Worm (Caenorhabditis elegans) whole organism, young adult: Measurements from ENCODE around the gene ZK418.6.

Source experiments
- C17E4.6 ChIP-seq: fragments of 200-800 bp; sonication (Bioruptor generic); IDR thresholded peaks from 2 replicates; pipeline ENCODE4 v1.3.6; 2022; ENCODE audit warnings: missing genetic modification reagents, missing genetic modification characterization, missing compliant biosample characterization
- F23B12.7 ChIP-seq: sonication (generic microtip); optimal IDR thresholded peaks from 2 replicates; lab custom pipeline; 2017; ENCODE audit warnings: missing genetic modification characterization, mild to moderate bottlenecking, missing compliant biosample characterization, antibody characterized with exemption, moderate library complexity; ENCODE audit not compliant: insufficient read depth
- F33H1.4 ChIP-seq: fragments of 200-800 bp; sonication (Bioruptor generic); IDR thresholded peaks from 2 replicates; pipeline ENCODE4 v1.3.6; 2022; ENCODE audit warnings: missing genetic modification reagents, missing genetic modification characterization, missing compliant biosample characterization
- F49E8.2 ChIP-seq: sonication (generic microtip); optimal IDR thresholded peaks from 3 replicates; lab custom pipeline; 2017; ENCODE audit warnings: missing genetic modification characterization, mild to moderate bottlenecking, missing compliant biosample characterization, antibody characterized with exemption, moderate library complexity; ENCODE audit not compliant: insufficient read depth
- F55B11.4 ChIP-seq: sonication (generic microtip); optimal IDR thresholded peaks from 2 replicates; lab custom pipeline; 2016; ENCODE audit warnings: missing compliant biosample characterization, missing genetic modification characterization, borderline replicate concordance; ENCODE audit not compliant: insufficient read depth
- F57C9.4 ChIP-seq: sonication (generic microtip); optimal IDR thresholded peaks from 2 replicates; lab custom pipeline; 2017; ENCODE audit warnings: mild to moderate bottlenecking, missing genetic modification characterization, missing compliant biosample characterization
- K11D2.4 ChIP-seq: fragments of 200-800 bp; sonication (Bioruptor generic); IDR thresholded peaks from 2 replicates; pipeline ENCODE4 v1.3.6; 2022; ENCODE audit warnings: missing genetic modification reagents, missing genetic modification characterization, missing compliant biosample characterization
- T26A5.8 ChIP-seq: sonication (generic microtip); optimal IDR thresholded peaks from 2 replicates; lab custom pipeline; 2016; ENCODE audit warnings: missing genetic modification characterization, missing compliant biosample characterization
- Y67H2A.10 ChIP-seq: fragments of 200-800 bp; sonication (Bioruptor generic); conservative IDR thresholded peaks from 2 replicates; pipeline ENCODE4 v1.3.6; 2022; ENCODE audit warnings: missing genetic modification reagents, missing genetic modification characterization, missing compliant biosample characterization
- akir-1 ChIP-seq: fragments of 200-800 bp; sonication (Bioruptor generic); optimal IDR thresholded peaks from 2 replicates; lab custom pipeline; 2018; ENCODE audit warnings: mild to moderate bottlenecking, missing genetic modification characterization, moderate library complexity, missing compliant biosample characterization
- attf-3 ChIP-seq: fragments of 200-800 bp; sonication (Bioruptor generic); conservative IDR thresholded peaks from 2 replicates; pipeline ENCODE4 v1.3.6; 2022; ENCODE audit warnings: missing genetic modification reagents, missing genetic modification characterization, missing compliant biosample characterization
- cebp-1 ChIP-seq, 2 experiments: fragments of 200-800 bp in 1 of 2; sonication (Bioruptor generic) in 1 of 2; sonication (generic microtip) in 1 of 2; IDR thresholded peaks in 1 of 2; optimal IDR thresholded peaks in 1 of 2; 2 replicates each; pipeline versions ENCODE4 v1.3.6 to Lab custom; 2017 to 2022; ENCODE audit warnings: missing compliant biosample characterization in 2 of 2, missing genetic modification characterization in 2 of 2, mild to moderate bottlenecking in 1 of 2, missing genetic modification reagents in 1 of 2, moderate library complexity in 1 of 2
- cebp-2 ChIP-seq: fragments of 200-800 bp; sonication (Bioruptor generic); IDR thresholded peaks from 2 replicates; pipeline ENCODE4 v1.3.6; 2022; ENCODE audit warnings: missing genetic modification characterization, missing compliant biosample characterization
- ceh-27 ChIP-seq: fragments of 200-800 bp; sonication (Bioruptor generic); optimal IDR thresholded peaks from 2 replicates; lab custom pipeline; 2018; ENCODE audit warnings: mild to moderate bottlenecking, missing genetic modification characterization, moderate library complexity, missing compliant biosample characterization
- chd-7 ChIP-seq: sonication (generic microtip); optimal IDR thresholded peaks from 2 replicates; lab custom pipeline; 2016; ENCODE audit warnings: mild to moderate bottlenecking, missing genetic modification characterization, moderate library complexity, missing compliant biosample characterization
- die-1 ChIP-seq: sonication (generic microtip); optimal IDR thresholded peaks from 2 replicates; lab custom pipeline; 2016; ENCODE audit warnings: missing genotype, mild to moderate bottlenecking, missing genetic modification characterization, missing compliant biosample characterization
- ets-4 ChIP-seq: fragments of 200-800 bp; sonication (Bioruptor generic); optimal IDR thresholded peaks from 2 replicates; lab custom pipeline; 2018; ENCODE audit warnings: mild to moderate bottlenecking, missing genetic modification characterization, missing compliant biosample characterization
- hlh-12 ChIP-seq: sonication (generic microtip); optimal IDR thresholded peaks from 2 replicates; lab custom pipeline; 2016; ENCODE audit warnings: missing genetic modification characterization, missing compliant biosample characterization
- hmg-1.2 ChIP-seq: fragments of 200-800 bp; sonication (Bioruptor generic); IDR thresholded peaks from 2 replicates; pipeline ENCODE4 v1.3.6; 2022; ENCODE audit warnings: missing genetic modification reagents, missing genetic modification characterization, missing compliant biosample characterization
- hrde-1 ChIP-seq: sonication (generic microtip); optimal IDR thresholded peaks from 2 replicates; lab custom pipeline; 2016; ENCODE audit warnings: missing genetic modification characterization, mild to moderate bottlenecking, missing compliant biosample characterization, moderate library complexity, missing genotype, missing genetic modification reagents, borderline replicate concordance
- let-526 ChIP-seq: fragments of 200-800 bp; sonication (Bioruptor generic); IDR thresholded peaks from 2 replicates; pipeline ENCODE4 v1.3.6; 2022; ENCODE audit warnings: missing genetic modification reagents, missing genetic modification characterization, missing compliant biosample characterization
- lin-26 ChIP-seq: fragments of 200-800 bp; sonication (Bioruptor generic); IDR thresholded peaks from 2 replicates; pipeline ENCODE4 v1.3.6; 2022; ENCODE audit warnings: missing genetic modification reagents, missing genetic modification characterization, missing compliant biosample characterization
- lin-40 ChIP-seq: sonication (generic microtip); optimal IDR thresholded peaks from 2 replicates; lab custom pipeline; 2016; ENCODE audit warnings: missing genetic modification characterization, mild to moderate bottlenecking, missing compliant biosample characterization, missing genotype, missing genetic modification reagents
- madf-6 ChIP-seq: fragments of 200-800 bp; sonication (Bioruptor generic); IDR thresholded peaks from 2 replicates; pipeline ENCODE4 v1.3.6; 2022; ENCODE audit warnings: missing genetic modification reagents, missing genetic modification characterization, missing compliant biosample characterization
- madf-8 ChIP-seq: fragments of 200-800 bp; sonication (Bioruptor generic); conservative IDR thresholded peaks from 2 replicates; pipeline ENCODE4 v1.3.6; 2022; ENCODE audit warnings: missing genetic modification reagents, missing genetic modification characterization, missing compliant biosample characterization
- nfya-1 ChIP-seq: sonication (generic microtip); optimal IDR thresholded peaks from 2 replicates; lab custom pipeline; 2017; ENCODE audit warnings: antibody characterized with exemption, missing compliant biosample characterization, missing genetic modification characterization, borderline replicate concordance; ENCODE audit not compliant: insufficient read depth
- nhr-120 ChIP-seq: fragments of 200-800 bp; sonication (Bioruptor generic); IDR thresholded peaks from 2 replicates; pipeline ENCODE4 v1.3.6; 2022; ENCODE audit warnings: missing genetic modification characterization, missing compliant biosample characterization
- nhr-80 ChIP-seq: sonication (generic microtip); optimal IDR thresholded peaks from 2 replicates; lab custom pipeline; 2016; ENCODE audit warnings: missing genetic modification characterization, missing compliant biosample characterization
- pbrm-1 ChIP-seq: fragments of 200-800 bp; sonication (Bioruptor generic); IDR thresholded peaks from 2 replicates; pipeline ENCODE4 v1.3.6; 2022; ENCODE audit warnings: missing genetic modification reagents, missing genetic modification characterization, missing compliant biosample characterization
- pha-4 ChIP-seq: fragments of 150-350 bp; sonication (generic microtip); optimal IDR thresholded peaks from 2 replicates; lab custom pipeline; 2014; ENCODE audit warnings: missing biosample characterization, missing genetic modification reagents, missing genetic modification characterization
- rec-8 ChIP-seq, 2 experiments: sonication (generic microtip); optimal IDR thresholded peaks; 2 replicates each; lab custom pipeline; 2016; ENCODE audit warnings: mild to moderate bottlenecking in 2 of 2, missing genetic modification characterization in 2 of 2, missing genetic modification reagents in 2 of 2, missing genotype in 2 of 2, missing biosample characterization in 1 of 2, missing compliant biosample characterization in 1 of 2, moderate library complexity in 1 of 2
- snpc-3.4 ChIP-seq: sonication (generic microtip); optimal IDR thresholded peaks from 2 replicates; lab custom pipeline; 2017; ENCODE audit warnings: missing genetic modification characterization, mild to moderate bottlenecking, missing compliant biosample characterization, antibody characterized with exemption, moderate library complexity, missing genotype, missing genetic modification reagents
- somi-1 ChIP-seq: fragments of 200-800 bp; sonication (Bioruptor generic); optimal IDR thresholded peaks from 2 replicates; lab custom pipeline; 2018; ENCODE audit warnings: mild to moderate bottlenecking, missing genetic modification characterization, missing compliant biosample characterization
- sptf-2 ChIP-seq: fragments of 200-800 bp; sonication (Bioruptor generic); optimal IDR thresholded peaks from 2 replicates; lab custom pipeline; 2018; ENCODE audit warnings: mild to moderate bottlenecking, missing genetic modification characterization, missing compliant biosample characterization
- tbp1 ChIP-seq: fragments of 200-800 bp; sonication (Bioruptor generic); optimal IDR thresholded peaks from 2 replicates; lab custom pipeline; 2018; ENCODE audit warnings: mild to moderate bottlenecking, missing genetic modification characterization, missing compliant biosample characterization
- unc-62 ChIP-seq: fragments of 150-350 bp; optimal IDR thresholded peaks from 2 replicates; lab custom pipeline; 2014; ENCODE audit warnings: missing biosample characterization, missing genetic modification reagents, missing genetic modification characterization
- zfh-2 ChIP-seq: fragments of 200-800 bp; sonication (Bioruptor generic); conservative IDR thresholded peaks from 2 replicates; pipeline ENCODE4 v1.3.6; 2022; ENCODE audit warnings: missing genetic modification reagents, missing genetic modification characterization, missing compliant biosample characterization
- ztf-18 ChIP-seq: sonication (generic microtip); optimal IDR thresholded peaks from 2 replicates; lab custom pipeline; 2016; ENCODE audit warnings: missing genotype, mild to moderate bottlenecking, missing genetic modification characterization, missing compliant biosample characterization
- ztf-25 ChIP-seq: fragments of 200-800 bp; sonication (Bioruptor generic); IDR thresholded peaks from 2 replicates; pipeline ENCODE4 v1.3.6; 2022; ENCODE audit warnings: missing genetic modification reagents, missing genetic modification characterization, missing compliant biosample characterization
- ztf-26 ChIP-seq: sonication (generic microtip); optimal IDR thresholded peaks from 2 replicates; lab custom pipeline; 2017; ENCODE audit warnings: missing genetic modification characterization, missing compliant biosample characterization

The ZK418.6 gene

DNA sequence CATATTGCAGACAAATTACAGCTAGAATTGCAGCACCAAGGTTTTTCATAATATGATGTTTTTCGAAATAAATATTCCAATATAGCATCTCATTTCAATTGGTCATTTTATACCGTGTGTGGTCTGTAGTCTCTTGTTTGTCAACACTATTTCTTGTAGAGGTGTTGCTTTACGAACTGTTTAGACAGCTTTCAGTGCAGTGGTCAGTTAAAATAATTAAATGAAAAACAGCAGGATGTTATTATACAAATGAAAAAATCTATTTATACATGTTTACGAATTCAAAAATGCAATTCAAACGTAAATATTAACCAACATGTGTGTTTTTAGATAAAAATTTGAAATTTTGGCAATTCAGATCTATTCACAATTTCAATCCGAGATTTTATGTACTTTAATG is 33.2 kb upstream of the ZK418.6 start, which contains the start of gene B0280.7:
TSS of gene B0280.7 (minus strand) at position 101 of the 400 bp plus-strand sequence.
- TF ChIP-seq lin-26 (GFP tag; lab: Robert Waterston, UW) (0 out of 2 replicates have a peak, but pooled peaks have one; percentile 18), unc-62 (GFP tag; lab: Kevin White, UChicago) (no peak)

DNA sequence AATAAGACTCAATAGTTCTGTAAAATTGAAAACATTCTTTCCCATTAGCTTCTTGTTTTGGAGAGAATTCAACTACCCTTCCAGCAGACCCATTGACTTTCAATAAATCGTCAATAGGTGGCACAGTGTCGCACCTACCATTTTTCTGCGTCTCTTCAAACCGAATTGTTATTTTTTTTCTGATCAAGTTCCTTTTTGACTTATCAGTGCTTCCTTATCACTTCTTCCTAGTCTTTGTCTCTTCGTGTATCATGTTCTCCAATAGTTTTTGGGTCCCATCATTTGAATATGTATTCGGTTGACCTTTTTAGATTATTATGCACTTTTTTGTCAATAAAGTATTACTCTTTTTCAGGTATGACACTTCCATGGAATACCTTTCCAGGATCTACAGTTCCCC is 29.3 kb upstream of the ZK418.6 start, which contains the start of gene odd-1:
TSS of gene odd-1 (plus strand) at position 349 of the 400 bp plus-strand sequence.
- TF ChIP-seq F57C9.4 (tag; lab: Kevin White, UChicago) (no peak), nhr-80 (tag; lab: Kevin White, UChicago) (peak; percentile 39), let-526 (GFP tag; lab: Robert Waterston, UW) (no peak), unc-62 (GFP tag; lab: Kevin White, UChicago) (no peak), somi-1 (GFP tag; lab: Kevin White, UChicago) (no peak), attf-3 (GFP tag; lab: Robert Waterston, UW) (no peak), ztf-18 (tag; lab: Kevin White, UChicago) (no peak)
- TF ChIP-seq, all 124 proteins: peak for 1

- TF ChIP-seq cebp-1 (GFP tag; IDR thresholded peaks at IDR 0.05; lab: Robert Waterston, UW) (no peak), cebp-1 (tag; optimal IDR thresholded peaks at IDR 0.05; lab: Kevin White, UChicago) (peak; percentile 52), hrde-1 (tag; lab: Kevin White, UChicago) (no peak), nhr-80 (tag; lab: Kevin White, UChicago) (peak; percentile 67)
Observed at ce11 chrIII:7106854-7107253, 28.2 kb upstream of the ZK418.6 start.

DNA sequence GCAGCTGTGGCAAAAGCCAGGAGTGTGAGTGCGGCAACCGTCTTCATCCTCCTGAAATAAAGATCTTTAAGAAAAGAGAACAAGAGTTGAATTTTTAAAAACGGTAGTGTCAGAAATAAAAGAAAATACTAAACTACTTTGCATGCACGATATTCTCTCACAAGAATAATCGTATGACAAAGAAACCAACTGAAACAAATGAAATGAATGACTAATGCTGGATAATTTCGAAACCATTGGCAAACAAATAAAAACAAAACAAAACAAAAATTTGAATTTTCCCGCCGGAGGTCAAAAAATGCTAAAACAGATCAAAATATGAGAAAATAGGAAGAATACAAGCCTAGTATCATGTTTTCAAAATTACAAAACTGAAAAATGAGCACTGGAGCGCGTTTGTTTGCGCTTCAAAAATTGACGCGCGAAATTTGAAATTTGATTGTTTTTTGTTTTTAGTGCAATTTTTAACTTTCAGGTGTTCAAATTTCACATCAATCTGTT is 25.4 kb upstream of the ZK418.6 start, which contains the start of gene cpg-2:
TSS of gene cpg-2 (minus strand) at position 51 of the 501 bp plus-strand sequence.
- TF ChIP-seq F55B11.4 (tag; lab: Kevin White, UChicago): no peak
- TF ChIP-seq pha-4 (tag; lab: Kevin White, UChicago): no peak
- TF ChIP-seq chd-7 (tag; lab: Kevin White, UChicago): no peak
- peak; percentile 100 for TF ChIP-seq madf-6
- peak; percentile 27; the same call in 1 of the 2 replicates for TF ChIP-seq pbrm-1 (GFP tag; lab: Robert Waterston, UW)
- TF ChIP-seq hlh-12 (tag; lab: Kevin White, UChicago): no peak
- TF ChIP-seq madf-8 (GFP tag; lab: Robert Waterston, UW): peak; percentile 99
- peak; percentile 95 for TF ChIP-seq F49E8.2 (tag; lab: Kevin White, UChicago)
- TF ChIP-seq ztf-25 (GFP tag; lab: Robert Waterston, UW): no peak
- no peak for TF ChIP-seq Y67H2A.10 (GFP tag; lab: Robert Waterston, UW)
- no peak for TF ChIP-seq nhr-120 (GFP tag; lab: Robert Waterston, UW)
- no peak for TF ChIP-seq ztf-26 (tag; lab: Kevin White, UChicago)
- peak; percentile 85 for TF ChIP-seq F33H1.4 (GFP tag; lab: Robert Waterston, UW)
- TF ChIP-seq T26A5.8: no peak
- TF ChIP-seq lin-40 (tag; lab: Kevin White, UChicago): no peak
- no peak for TF ChIP-seq zfh-2 (GFP tag; lab: Robert Waterston, UW)
- TF ChIP-seq lin-26 (GFP tag; lab: Robert Waterston, UW): no peak
- TF ChIP-seq nfya-1 (tag; lab: Kevin White, UChicago): no peak
- TF ChIP-seq ets-4 (GFP tag; lab: Kevin White, UChicago): no peak
- peak; percentile 66 for TF ChIP-seq hmg-1.2 (GFP tag; lab: Robert Waterston, UW)
- TF ChIP-seq C17E4.6 (GFP tag; lab: Robert Waterston, UW): peak; percentile 78; the same call in 1 of the 2 replicates
- peak; percentile 64 for TF ChIP-seq tbp1 (GFP tag; lab: Kevin White, UChicago)
- no peak for TF ChIP-seq sptf-2 (GFP tag; lab: Kevin White, UChicago)
- TF ChIP-seq rec-8 (tag; optimal IDR thresholded peaks at IDR 0.05; lab: Kevin White, UChicago): no peak
- TF ChIP-seq snpc-3.4 (tag; lab: Kevin White, UChicago): peak; percentile 96
- no peak for TF ChIP-seq let-526 (GFP tag; lab: Robert Waterston, UW)
- no peak for TF ChIP-seq K11D2.4
- TF ChIP-seq die-1 (tag; lab: Kevin White, UChicago): no peak
- TF ChIP-seq akir-1 (GFP tag; lab: Kevin White, UChicago): no peak
- no peak for TF ChIP-seq cebp-2 (GFP tag; lab: Robert Waterston, UW)
- peak; percentile 64 for TF ChIP-seq F23B12.7
- TF ChIP-seq ceh-27 (GFP tag; lab: Kevin White, UChicago): no peak
